Worm (Caenorhabditis elegans): ENCODE results near the gene cest-33.

The cest-33 gene

ce11 chrV:6322749-6323367 lies 42.6 kb downstream of the cest-33 start:
- TF ChIP-seq nhr-12 (tag; optimal IDR thresholded peaks at IDR 0.05) = no peak
- TF ChIP-seq ceh-90 (tag; optimal IDR thresholded peaks at IDR 0.05) = no peak
- peak; percentile 47 for TF ChIP-seq grh-1 (GFP tag; IDR thresholded peaks at IDR 0.05)
- peak; percentile 89 for TF ChIP-seq nhr-20 (tag; optimal IDR thresholded peaks at IDR 0.05)
- TF ChIP-seq blmp-1 (tag; optimal IDR thresholded peaks at IDR 0.05) = peak; percentile 71
- TF ChIP-seq alr-1 (tag; optimal IDR thresholded peaks at IDR 0.05; ENCODE audit: borderline replicate concordance) = no peak
- peak; percentile 0 to 17 for TF ChIP-seq lsy-2 (tag; optimal IDR thresholded peaks at IDR 0.05)
- TF ChIP-seq nhr-19 (GFP tag; conservative IDR thresholded peaks at IDR 0.05) = peak; percentile 36; the same call in 1 of the 2 replicates
- peak in 1 of 2 experiments; percentile 12 for TF ChIP-seq mdl-1 (tag; optimal IDR thresholded peaks at IDR 0.05)
- peak in 1 of 2 experiments; percentile 65 for TF ChIP-seq lin-35 (GFP tag; optimal IDR thresholded peaks at IDR 0.05)
- peak; percentile 6 for TF ChIP-seq lin-13 (GFP tag; optimal IDR thresholded peaks at IDR 0.05)
- TF ChIP-seq nhr-47 (tag; optimal IDR thresholded peaks at IDR 0.05) = peak; percentile 22
- peak; percentile 64 for TF ChIP-seq mep-1 (tag; optimal IDR thresholded peaks at IDR 0.05)
- peak in 1 of 3 experiments; percentile 22 for TF ChIP-seq dpl-1 (GFP tag; optimal IDR thresholded peaks at IDR 0.05)
- TF ChIP-seq nhr-71 (tag; optimal IDR thresholded peaks at IDR 0.05) = peak; percentile 80
- TF ChIP-seq snu-23 (GFP tag; optimal IDR thresholded peaks at IDR 0.05) = peak; percentile 66
- peak; percentile 82 for TF ChIP-seq lin-14 (GFP tag; optimal IDR thresholded peaks at IDR 0.05)
- TF ChIP-seq fkh-4 (tag; optimal IDR thresholded peaks at IDR 0.05; ENCODE audit: borderline replicate concordance) = no peak
- no peak for TF ChIP-seq nhr-11 (tag; optimal IDR thresholded peaks at IDR 0.05)
- TF ChIP-seq elt-3 (tag; optimal IDR thresholded peaks at IDR 0.05) = peak in 5 of 6 experiments; percentile 14 to 69 (median 56)
- TF ChIP-seq tbx-2 (tag; optimal IDR thresholded peaks at IDR 0.05) = peak; percentile 40
- TF ChIP-seq nhr-85 (tag) = peak; percentile 96

- no peak for TF ChIP-seq nhr-11 (tag; optimal IDR thresholded peaks at IDR 0.05)
- TF ChIP-seq nhr-71 (tag; optimal IDR thresholded peaks at IDR 0.05) = peak; percentile 28
- TF ChIP-seq lin-14 (GFP tag; optimal IDR thresholded peaks at IDR 0.05) = peak; percentile 33
- TF ChIP-seq swsn-7 (tag; optimal IDR thresholded peaks at IDR 0.05) = no peak
- TF ChIP-seq nhr-19 (GFP tag; conservative IDR thresholded peaks at IDR 0.05) = no peak
- no peak for TF ChIP-seq ceh-82 (tag; optimal IDR thresholded peaks at IDR 0.05)
- no peak for TF ChIP-seq unc-98 (GFP tag; IDR thresholded peaks at IDR 0.05)
- TF ChIP-seq efl-3 (GFP tag; optimal IDR thresholded peaks at IDR 0.05) = no peak
- no peak for TF ChIP-seq tlp-1 (tag; optimal IDR thresholded peaks at IDR 0.05)
- no peak for TF ChIP-seq mdl-1 (tag; optimal IDR thresholded peaks at IDR 0.05)
- no peak for TF ChIP-seq C04F5.9 (tag; optimal IDR thresholded peaks at IDR 0.05)
- TF ChIP-seq fkh-10 (GFP tag; optimal IDR thresholded peaks at IDR 0.05) = no peak
- no peak for TF ChIP-seq unc-86 (tag; optimal IDR thresholded peaks at IDR 0.05)
- TF ChIP-seq pqm-1 (tag; optimal IDR thresholded peaks at IDR 0.05) = no peak
- no peak for TF ChIP-seq jun-1 (tag; optimal IDR thresholded peaks at IDR 0.05)
- no peak for TF ChIP-seq mep-1 (tag; optimal IDR thresholded peaks at IDR 0.05)
- peak; percentile 53 for TF ChIP-seq blmp-1 (tag; optimal IDR thresholded peaks at IDR 0.05)
- peak; percentile 64; the same call in 1 of the 2 replicates for TF ChIP-seq grh-1 (GFP tag; IDR thresholded peaks at IDR 0.05)
- peak; percentile 39 for TF ChIP-seq snu-23 (GFP tag; optimal IDR thresholded peaks at IDR 0.05)
- TF ChIP-seq nhr-85 (tag) = peak; percentile 78
- TF ChIP-seq nhr-20 (tag; optimal IDR thresholded peaks at IDR 0.05) = peak; percentile 59
- TF ChIP-seq ztf-11 (tag; optimal IDR thresholded peaks at IDR 0.05) = no peak
- no peak for TF ChIP-seq pax-3 (tag; optimal IDR thresholded peaks at IDR 0.05)
- no peak for TF ChIP-seq lin-15B (tag; optimal IDR thresholded peaks at IDR 0.05)
- no peak for TF ChIP-seq skn-1 (tag; optimal IDR thresholded peaks at IDR 0.05)
These were observed 43.7 kb downstream of the cest-33 start, which contains the start of gene T28C12.15 for ce11 chrV:6321733-6322198. TSS of gene T28C12.15 (minus strand) at chrV:6321783.

- TF ChIP-seq lin-39 (tag; optimal IDR thresholded peaks at IDR 0.05) (no peak), fkh-8 (tag; optimal IDR thresholded peaks at IDR 0.05) (no peak), hpl-2 (GFP tag; optimal IDR thresholded peaks at IDR 0.05) (no peak), aly-2 (tag; optimal IDR thresholded peaks at IDR 0.05) (no peak), nhr-71 (tag; optimal IDR thresholded peaks at IDR 0.05) (no peak), dpl-1 (GFP tag; optimal IDR thresholded peaks at IDR 0.05) (no peak), elt-3 (tag; optimal IDR thresholded peaks at IDR 0.05) (peak in 1 of 6 experiments; percentile 22), ceh-8 (GFP tag; optimal IDR thresholded peaks at IDR 0.05) (no peak), mep-1 (tag; optimal IDR thresholded peaks at IDR 0.05) (no peak)
These were observed 44.2 kb downstream of the cest-33 start for ce11 chrV:6321280-6321679.
